Fruit fly (Drosophila melanogaster) whole organism, embryonic: ENCODE data around the gene Hsdl2.

Source experiments
- CG10366 ChIP-seq: fragments of 200-800 bp; sonication (Bioruptor generic); IDR thresholded peaks from 2 replicates; pipeline ENCODE4 v1.3.6; 2022; ENCODE audit warnings: missing biosample characterization, missing genetic modification characterization
- CG3281 ChIP-seq: fragments of 200-800 bp; sonication (Bioruptor generic); optimal IDR thresholded peaks from 3 replicates; lab custom pipeline; 2017; ENCODE audit warnings: missing biosample characterization, mild to moderate bottlenecking, missing genetic modification characterization
- danr ChIP-seq: fragments of 200-800 bp; sonication (Bioruptor generic); IDR thresholded peaks from 2 replicates; pipeline ENCODE4 v1.3.6; 2022; ENCODE audit warnings: missing biosample characterization, missing genetic modification characterization
- gsb-n ChIP-seq: fragments of 200-800 bp; sonication (Bioruptor generic); optimal IDR thresholded peaks from 3 replicates; lab custom pipeline; 2018; ENCODE audit warnings: missing biosample characterization, mild to moderate bottlenecking, missing genetic modification characterization

DNA sequence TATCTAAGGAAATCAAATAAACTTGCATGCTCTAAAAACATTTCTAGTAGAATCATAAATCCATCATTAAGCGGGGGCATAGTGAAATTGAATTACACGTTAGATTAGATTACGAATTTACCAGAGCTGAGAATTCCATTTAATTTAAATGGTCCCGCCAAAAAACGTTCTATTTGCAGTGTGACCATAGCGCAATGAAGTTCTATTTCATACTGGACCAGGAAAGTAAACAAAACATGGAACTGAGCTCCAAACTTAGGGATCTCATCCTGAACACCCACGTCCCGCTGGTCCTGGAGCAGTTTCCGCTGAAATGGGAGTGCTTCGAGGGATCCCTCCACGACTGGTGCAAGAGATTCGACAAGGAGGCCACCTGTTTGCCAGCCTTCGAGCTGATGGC, 17.7 kb downstream of the Hsdl2 start, which contains the start of gene HSPBAP1:
- TF ChIP-seq gsb-n (no peak), danr (GFP tag; lab: Robert Waterston, UW) (no peak), CG3281 (GFP tag; lab: Kevin White, UChicago) (no peak), CG10366 (GFP tag; lab: Robert Waterston, UW) (no peak)
